Worm (Caenorhabditis elegans) whole organism, dauer: ENCODE results near the gene F19B2.5.

Source experiments
- unc-62 ChIP-seq: sonication (generic microtip); optimal IDR thresholded peaks from 2 replicates; lab custom pipeline; 2017; ENCODE audit warnings: missing biosample characterization, missing genetic modification reagents, missing genetic modification characterization

F19B2.5 gene

DNA sequence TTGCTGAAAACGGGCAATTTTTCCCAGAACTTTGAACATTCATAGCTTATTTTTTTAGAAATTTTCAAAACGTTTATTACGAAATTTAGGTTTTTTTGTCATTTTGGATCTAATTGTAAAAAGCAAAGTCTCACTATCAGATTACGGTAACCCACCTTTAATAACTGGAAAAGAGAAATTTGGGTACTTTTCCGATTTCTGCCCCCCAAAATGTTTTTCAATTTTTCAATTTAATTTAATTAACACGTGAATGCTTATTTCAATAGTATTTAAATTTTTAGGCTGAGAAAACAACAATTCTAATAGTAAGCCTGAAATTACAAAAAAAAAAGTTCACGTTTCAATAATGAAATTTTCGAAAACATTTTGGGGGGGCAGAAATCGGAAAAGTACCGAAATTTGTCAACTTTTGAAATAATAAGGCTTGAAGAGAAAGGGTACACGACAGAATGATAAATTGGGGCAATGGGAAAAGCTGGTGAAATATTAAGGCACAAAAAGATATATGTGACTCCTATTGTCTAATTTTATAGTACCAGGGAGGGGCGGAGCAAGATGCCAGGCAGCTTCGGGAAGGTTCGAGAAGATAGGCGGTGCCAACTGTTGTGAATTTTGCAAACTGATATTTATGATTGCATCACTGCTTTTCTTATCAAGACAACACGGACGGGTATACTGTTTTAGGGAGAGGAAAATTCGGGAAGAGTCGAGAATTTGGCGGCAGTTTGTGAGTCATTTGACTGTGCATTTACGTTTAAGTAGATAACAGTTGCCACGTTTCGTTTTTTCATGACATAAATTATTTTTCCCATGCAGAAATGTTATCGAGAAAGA lies at the start of gene F19B2.5:
Gene F19B2.5 (minus strand): TSS at position 107 of the 834 bp plus-strand sequence.
- TF ChIP-seq unc-62 (GFP tag; lab: Kevin White, UChicago) = no peak

- TF ChIP-seq unc-62 (GFP tag; lab: Kevin White, UChicago) = no peak
Measured at ce11 chrV:20213097-20213496, 49.1 kb upstream of the F19B2.5 start.

ce11 chrV:20212584-20212983 lies 48.6 kb upstream of the F19B2.5 start, which contains the start of gene Y113G7B.12:
Gene Y113G7B.12 (minus strand): TSS chrV:20212684.
- TF ChIP-seq unc-62 (GFP tag; lab: Kevin White, UChicago) = no peak

DNA sequence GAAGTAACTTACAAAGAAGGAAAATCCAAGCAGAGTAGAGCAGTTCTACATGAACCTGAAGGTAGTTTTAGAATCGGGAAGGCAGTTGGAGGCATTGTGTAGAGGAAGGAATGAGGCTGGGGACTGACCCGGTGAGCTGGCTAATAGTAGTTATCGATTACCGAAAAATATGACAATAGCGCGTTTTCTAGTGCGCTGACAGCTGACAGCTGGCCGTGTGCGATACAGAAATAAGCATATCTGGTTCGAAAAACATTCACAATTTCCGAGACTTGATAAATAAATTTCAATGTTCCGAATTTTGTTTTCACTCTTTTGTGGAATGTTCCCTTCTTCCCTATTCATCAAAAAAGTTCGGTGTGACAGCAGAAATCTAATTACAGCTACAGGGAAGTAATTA lies 42.1 kb upstream of the F19B2.5 start, which contains the start of the genes fbxb-59 and srbc-34:
Gene fbxb-59 (minus strand): TSS at position 101 of the 400 bp plus-strand sequence.
Gene srbc-34 (plus strand): TSS at position 233 of the 400 bp plus-strand sequence.
- TF ChIP-seq unc-62 (GFP tag; lab: Kevin White, UChicago) = no peak

ce11 chrV:20203085-20203484 lies 39.1 kb upstream of the F19B2.5 start, which contains the start of gene fbxa-113:
Gene fbxa-113 (plus strand): TSS chrV:20203385.
- no peak for TF ChIP-seq unc-62 (GFP tag; lab: Kevin White, UChicago)

DNA sequence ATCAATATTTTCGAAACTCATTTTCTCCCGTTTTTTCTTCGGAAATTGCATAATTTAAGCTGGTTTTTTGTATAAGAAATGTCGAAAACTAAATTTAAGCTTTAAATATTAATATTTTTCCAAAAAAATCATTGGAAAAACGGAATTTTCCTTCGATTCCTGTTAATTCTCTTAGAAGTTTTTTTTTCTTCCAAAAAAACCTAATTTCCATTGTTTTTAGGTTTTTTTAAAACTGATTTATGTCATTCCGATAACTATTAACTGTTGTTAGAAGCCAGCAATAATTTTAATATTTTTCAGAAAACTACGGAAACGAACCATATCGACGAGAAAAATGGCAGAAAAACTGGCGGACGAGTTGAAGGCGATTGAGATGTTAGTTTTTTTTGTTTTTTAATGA lies 37.4 kb upstream of the F19B2.5 start, which contains the start of gene fbxa-114:
Gene fbxa-114 (plus strand): TSS at position 301 of the 400 bp plus-strand sequence.
- TF ChIP-seq unc-62 (GFP tag; lab: Kevin White, UChicago) = no peak

ce11 chrV:20199658-20200057 lies 35.7 kb upstream of the F19B2.5 start:
- TF ChIP-seq unc-62 (GFP tag; lab: Kevin White, UChicago) = no peak

DNA sequence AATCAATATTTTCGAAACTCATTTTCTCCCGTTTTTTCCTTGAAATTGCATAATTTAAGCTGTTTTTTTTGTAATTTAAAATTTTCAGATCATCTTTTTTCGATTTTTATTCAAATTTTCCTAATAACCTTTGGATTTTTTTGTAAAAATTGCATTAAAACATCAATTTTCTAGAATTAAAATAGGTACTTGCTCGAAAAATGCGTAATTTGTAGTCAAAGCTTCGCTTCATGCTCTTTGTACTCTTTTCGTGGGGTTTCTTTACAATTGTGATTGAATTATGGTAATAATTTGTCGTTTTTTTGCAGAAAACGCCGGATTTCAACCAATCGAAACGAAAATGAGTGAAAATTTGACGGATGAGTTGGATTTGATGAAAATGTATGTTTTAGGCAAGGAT lies 35.0 kb upstream of the F19B2.5 start, which contains the start of gene fog-2:
Gene fog-2 (plus strand): TSS at position 301 of the 400 bp plus-strand sequence.
- no peak for TF ChIP-seq unc-62 (GFP tag; lab: Kevin White, UChicago)

DNA sequence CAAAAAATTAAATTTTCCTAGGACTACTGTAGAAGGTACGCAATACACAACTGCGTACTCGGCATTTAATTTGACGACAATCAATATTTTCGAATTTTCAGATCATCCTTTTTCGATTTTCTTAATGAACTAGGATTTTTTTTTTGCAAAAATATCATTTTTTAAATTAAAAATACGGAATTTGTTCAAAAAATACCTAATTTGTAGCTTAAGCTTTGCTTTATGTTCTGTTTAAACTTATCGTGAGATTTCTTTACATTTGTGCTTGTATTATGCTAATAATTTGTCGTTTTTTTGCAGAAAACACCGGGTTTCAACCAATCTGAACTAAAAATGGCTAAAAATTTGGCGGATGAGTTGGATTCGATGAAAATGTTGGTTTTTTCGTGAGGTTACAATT lies 32.7 kb upstream of the F19B2.5 start, which contains the start of gene ftr-1:
Gene ftr-1 (plus strand): TSS at position 301 of the 400 bp plus-strand sequence.
- no peak for TF ChIP-seq unc-62 (GFP tag; lab: Kevin White, UChicago)

DNA sequence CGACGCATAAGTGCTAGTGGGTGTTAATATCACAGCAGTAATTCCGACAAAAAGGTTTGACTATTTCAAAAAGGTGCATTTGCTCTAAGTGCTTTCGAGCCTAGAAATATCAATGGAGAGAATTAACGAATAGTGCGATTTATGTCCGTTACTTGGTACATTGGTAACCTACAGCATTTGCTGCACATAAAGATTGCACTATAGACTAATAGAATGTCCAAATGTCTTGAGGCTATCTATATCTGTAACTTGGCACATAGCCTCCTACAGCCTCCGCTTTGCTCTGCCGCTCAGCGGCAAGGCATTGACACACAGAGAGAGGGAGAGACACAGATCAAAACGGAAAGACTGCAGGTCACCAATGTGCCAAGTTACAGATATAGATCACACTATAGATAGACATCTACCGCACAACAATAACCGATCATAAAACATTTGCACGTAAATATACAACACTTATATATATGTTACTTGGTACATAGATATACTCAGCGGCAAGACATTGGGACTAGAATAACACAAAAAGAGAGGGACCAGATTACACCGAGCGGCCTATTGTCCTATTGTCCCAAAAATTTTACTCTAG lies 31.6 kb upstream of the F19B2.5 start, which contains the start of the genes srh-217 and Y113G7B.28:
Gene srh-217 (minus strand): TSS at position 101 of the 586 bp plus-strand sequence.
Gene Y113G7B.28 (plus strand): TSS at position 536 of the 586 bp plus-strand sequence.
- no peak for TF ChIP-seq unc-62 (GFP tag; lab: Kevin White, UChicago)

- TF ChIP-seq unc-62 (GFP tag; lab: Kevin White, UChicago) = no peak
Measured at ce11 chrV:20192102-20192880, 28.3 kb upstream of the F19B2.5 start, which contains the start of the genes fbxa-115 and Y113G7B.27. Gene fbxa-115 (minus strand): TSS chrV:20192152. Gene Y113G7B.27 (plus strand): TSS chrV:20192830.

DNA sequence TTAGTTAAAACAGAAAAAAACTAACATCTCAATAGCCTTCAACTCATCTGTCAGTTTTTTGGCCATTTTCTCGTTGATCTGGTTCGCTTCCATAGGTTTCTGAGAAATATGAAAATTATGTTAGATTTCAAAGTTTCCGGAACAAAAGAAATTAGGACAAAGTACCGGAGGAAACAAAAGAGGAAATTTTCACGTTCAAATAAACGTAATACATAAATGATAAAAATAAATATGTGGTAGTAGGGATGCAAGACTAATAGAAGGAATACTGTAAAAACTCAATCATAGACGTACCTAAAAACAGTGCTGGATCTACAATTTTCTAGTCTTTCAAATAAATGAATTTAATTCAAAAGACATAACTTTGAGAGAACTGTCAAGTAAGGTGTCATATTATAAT lies 24.8 kb upstream of the F19B2.5 start, which contains the start of gene fbxa-116:
Gene fbxa-116 (minus strand): TSS at position 101 of the 400 bp plus-strand sequence.
- no peak for TF ChIP-seq unc-62 (GFP tag; lab: Kevin White, UChicago)

DNA sequence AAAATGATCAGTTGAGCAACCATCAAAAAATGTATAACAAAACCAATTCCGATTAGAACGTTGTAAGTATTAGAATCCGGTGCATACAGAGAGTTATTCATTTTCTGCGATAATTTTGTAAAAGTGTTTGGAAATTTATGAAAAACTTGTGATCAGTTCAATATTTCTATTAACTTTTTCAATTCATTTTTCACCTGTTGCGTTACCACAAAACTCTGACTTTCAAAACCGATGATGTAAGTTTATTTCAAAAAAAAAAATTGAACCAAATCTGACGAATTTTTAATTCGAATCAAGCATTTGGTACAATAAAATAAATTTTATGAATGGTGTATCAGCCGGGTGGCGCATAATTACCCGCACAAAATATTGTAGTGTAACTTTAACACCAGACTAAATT lies 22.6 kb upstream of the F19B2.5 start, which contains the start of gene srz-16:
Gene srz-16 (minus strand): TSS at position 101 of the 400 bp plus-strand sequence.
- TF ChIP-seq unc-62 (GFP tag; lab: Kevin White, UChicago) = no peak

DNA sequence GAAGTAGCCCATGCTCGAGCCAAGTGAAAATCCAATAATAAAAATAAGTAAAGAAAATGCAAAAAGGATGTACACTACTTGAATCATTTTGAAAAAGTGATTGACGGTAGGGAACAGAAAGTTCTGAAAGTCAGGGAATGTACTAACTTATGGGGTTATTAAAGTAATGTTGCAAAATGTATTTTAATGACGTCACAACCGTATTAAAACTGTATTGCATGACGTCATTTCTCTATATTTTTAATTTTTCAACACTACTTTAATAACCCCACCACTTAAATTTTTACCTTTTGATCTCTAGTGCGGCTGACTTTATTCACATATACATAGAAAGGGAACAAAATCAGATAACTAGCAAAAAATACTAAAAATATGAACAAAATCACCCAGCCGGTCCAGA lies 18.3 kb upstream of the F19B2.5 start:
- no peak for TF ChIP-seq unc-62 (GFP tag; lab: Kevin White, UChicago)

DNA sequence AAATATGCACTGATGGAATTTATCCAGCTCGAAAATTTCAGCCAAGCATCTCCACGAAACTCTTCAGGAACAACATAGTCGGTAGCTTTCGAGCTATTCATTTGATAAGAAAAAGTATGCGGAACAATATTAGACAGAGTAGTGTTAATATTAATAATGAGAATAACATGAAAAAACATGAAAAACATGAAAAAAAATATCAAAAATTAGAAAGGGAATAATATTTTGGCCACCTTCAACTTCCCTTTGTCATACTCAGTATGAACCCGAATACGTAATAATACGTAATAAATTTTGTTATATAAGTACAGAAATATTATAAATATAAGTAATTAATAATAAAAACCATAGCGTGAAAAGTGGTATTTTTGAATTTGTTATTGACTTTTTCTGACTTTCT lies 8.0 kb upstream of the F19B2.5 start, which contains the start of gene srw-39:
Gene srw-39 (minus strand): TSS at position 101 of the 400 bp plus-strand sequence.
- TF ChIP-seq unc-62 (GFP tag; lab: Kevin White, UChicago) = no peak
